Worm (Caenorhabditis elegans) whole organism, L1 larva: ENCODE measurements around the gene shw-1.

Experiments used
- C04F5.9 ChIP-seq: sonication (generic microtip); optimal IDR thresholded peaks from 2 replicates; lab custom pipeline; 2016; ENCODE audit warnings: missing genetic modification characterization, missing compliant biosample characterization
- C16A3.4 ChIP-seq: fragments of 150-350 bp; optimal IDR thresholded peaks from 2 replicates; lab custom pipeline; 2014; ENCODE audit warnings: missing biosample characterization, missing genetic modification characterization
- F16B12.6 ChIP-seq: fragments of 150-350 bp; optimal IDR thresholded peaks from 2 replicates; lab custom pipeline; 2014; ENCODE audit warnings: missing biosample characterization, missing genetic modification characterization
- Y116A8C.19 ChIP-seq: sonication (generic microtip); optimal IDR thresholded peaks from 2 replicates; lab custom pipeline; 2016; ENCODE audit warnings: missing compliant biosample characterization, missing genetic modification characterization, borderline replicate concordance
- alr-1 ChIP-seq: fragments of 200-800 bp; sonication (Bioruptor generic); optimal IDR thresholded peaks from 2 replicates; lab custom pipeline; 2018; ENCODE audit warnings: borderline replicate concordance, mild to moderate bottlenecking, missing genetic modification characterization, missing compliant biosample characterization
- aly-2 ChIP-seq: fragments of 150-350 bp; optimal IDR thresholded peaks from 2 replicates; lab custom pipeline; 2014; ENCODE audit warnings: missing biosample characterization, missing genetic modification characterization
- ama-1 ChIP-seq: fragments of 150-350 bp; optimal IDR thresholded peaks from 2 replicates; lab custom pipeline; 2014
- ceh-63 ChIP-seq: fragments of 200-800 bp; sonication (Bioruptor generic); optimal IDR thresholded peaks from 2 replicates; lab custom pipeline; 2018; ENCODE audit warnings: mild to moderate bottlenecking, missing genetic modification characterization, missing compliant biosample characterization
- ceh-8 ChIP-seq: fragments of 200-800 bp; sonication (Bioruptor generic); optimal IDR thresholded peaks from 2 replicates; lab custom pipeline; 2018; ENCODE audit warnings: mild to moderate bottlenecking, missing genetic modification characterization, moderate library complexity, missing compliant biosample characterization
- ceh-88 ChIP-seq: fragments of 200-800 bp; sonication (Bioruptor generic); IDR thresholded peaks from 2 replicates; pipeline ENCODE4 v1.3.6; 2022; ENCODE audit warnings: missing genetic modification characterization, missing compliant biosample characterization
- dpl-1 ChIP-seq, 3 experiments: fragments of 150-350 bp in 2 of 3; sonication (generic microtip) in 1 of 3; optimal IDR thresholded peaks; 2 replicates each; lab custom pipeline; 2014 to 2017; ENCODE audit warnings: missing biosample characterization in 3 of 3, missing genetic modification characterization in 3 of 3, missing genetic modification reagents in 3 of 3
- efl-1 ChIP-seq, 4 experiments: fragments of 150-350 bp; optimal IDR thresholded peaks in 3 of 4; peaks in 1 of 4; 1 replicate in 1 of 4; 2 replicates in 3 of 4; lab custom pipeline; 2014; ENCODE audit warnings: missing biosample characterization in 2 of 4, missing genetic modification characterization in 2 of 4, missing genetic modification reagents in 2 of 4
- egl-13 ChIP-seq: sonication (generic microtip); optimal IDR thresholded peaks from 2 replicates; lab custom pipeline; 2016; ENCODE audit warnings: missing genotype, missing genetic modification reagents, missing genetic modification characterization, missing compliant biosample characterization
- elt-3 ChIP-seq, 6 experiments: fragments of 150-350 bp in 1 of 6; sonication (generic microtip); optimal IDR thresholded peaks; 2 replicates each; lab custom pipeline; 2017 to 2018; ENCODE audit warnings: missing biosample characterization in 6 of 6, missing genetic modification characterization in 6 of 6, inconsistent platforms in 1 of 6
- ets-5 ChIP-seq: fragments of 200-800 bp; sonication (Bioruptor generic); IDR thresholded peaks from 2 replicates; pipeline ENCODE4 v1.3.6; 2022; ENCODE audit warnings: missing genetic modification characterization, missing compliant biosample characterization
- fkh-10 ChIP-seq: sonication (generic microtip); optimal IDR thresholded peaks from 2 replicates; lab custom pipeline; 2017; ENCODE audit warnings: missing biosample characterization, missing genetic modification reagents, missing genetic modification characterization
- fkh-4 ChIP-seq: sonication (generic microtip); optimal IDR thresholded peaks from 2 replicates; lab custom pipeline; 2016; ENCODE audit warnings: missing compliant biosample characterization, missing genetic modification characterization, borderline replicate concordance
- grh-1 ChIP-seq: fragments of 200-800 bp; sonication (Bioruptor generic); IDR thresholded peaks from 2 replicates; pipeline ENCODE4 v1.3.6; 2022; ENCODE audit warnings: missing genetic modification reagents, missing genetic modification characterization, missing compliant biosample characterization
- hpl-2 ChIP-seq: fragments of 150-350 bp; optimal IDR thresholded peaks from 2 replicates; lab custom pipeline; 2014; ENCODE audit warnings: missing biosample characterization, missing genetic modification reagents, missing genetic modification characterization
- irx-1 ChIP-seq: sonication (generic microtip); optimal IDR thresholded peaks from 2 replicates; lab custom pipeline; 2016; ENCODE audit warnings: missing genetic modification characterization, missing compliant biosample characterization
- lin-13 ChIP-seq: fragments of 150-350 bp; optimal IDR thresholded peaks from 2 replicates; lab custom pipeline; 2014; ENCODE audit warnings: missing biosample characterization, missing genetic modification reagents, missing genetic modification characterization
- lin-14 ChIP-seq: fragments of 200-800 bp; sonication (Bioruptor generic); optimal IDR thresholded peaks from 2 replicates; lab custom pipeline; 2018; ENCODE audit warnings: mild to moderate bottlenecking, missing genetic modification characterization, moderate library complexity, missing compliant biosample characterization
- lsy-2 ChIP-seq, 2 experiments: fragments of 150-350 bp; optimal IDR thresholded peaks; 2 replicates each; lab custom pipeline; 2014; ENCODE audit warnings: missing biosample characterization in 2 of 2, missing genetic modification characterization in 2 of 2
- mdl-1 ChIP-seq, 2 experiments: fragments of 150-350 bp; optimal IDR thresholded peaks; 2 replicates each; lab custom pipeline; 2014 to 2017; ENCODE audit warnings: missing biosample characterization in 2 of 2, missing genetic modification characterization in 2 of 2, inconsistent platforms in 1 of 2
- mef-2 ChIP-seq: fragments of 150-350 bp; optimal IDR thresholded peaks from 2 replicates; lab custom pipeline; 2014; ENCODE audit warnings: missing biosample characterization, missing genetic modification characterization
- nhr-11 ChIP-seq: fragments of 150-350 bp; optimal IDR thresholded peaks from 2 replicates; lab custom pipeline; 2014; ENCODE audit warnings: missing biosample characterization, missing genetic modification characterization
- nhr-12 ChIP-seq: sonication (generic microtip); optimal IDR thresholded peaks from 2 replicates; lab custom pipeline; 2017; ENCODE audit warnings: missing biosample characterization, missing genetic modification characterization
- nhr-19 ChIP-seq: fragments of 200-800 bp; sonication (Bioruptor generic); conservative IDR thresholded peaks from 2 replicates; pipeline ENCODE4 v1.3.6; 2022; ENCODE audit warnings: missing genetic modification characterization, missing compliant biosample characterization
- nhr-28 ChIP-seq: fragments of 150-350 bp; optimal IDR thresholded peaks from 2 replicates; lab custom pipeline; 2014; ENCODE audit warnings: missing biosample characterization, missing genetic modification characterization
- nhr-71 ChIP-seq: sonication (generic microtip); optimal IDR thresholded peaks from 2 replicates; lab custom pipeline; 2016; ENCODE audit warnings: mild to moderate bottlenecking, missing genetic modification characterization, moderate library complexity, missing compliant biosample characterization
- nhr-85 ChIP-seq: sonication (generic microtip); peaks from one replicate; lab custom pipeline; 2016; ENCODE audit warnings: missing genetic modification characterization, inconsistent platforms, missing compliant biosample characterization
- nhr-90 ChIP-seq: sonication (generic microtip); optimal IDR thresholded peaks from 2 replicates; lab custom pipeline; 2016; ENCODE audit warnings: mild to moderate bottlenecking, missing genetic modification characterization, missing compliant biosample characterization; ENCODE audit not compliant: poor library complexity
- pag-3 ChIP-seq: sonication (generic microtip); optimal IDR thresholded peaks from 2 replicates; lab custom pipeline; 2017; ENCODE audit warnings: missing genetic modification characterization, mild to moderate bottlenecking, missing compliant biosample characterization, antibody characterized with exemption, borderline replicate concordance; ENCODE audit not compliant: insufficient read depth
- pqm-1 ChIP-seq: sonication (generic microtip); optimal IDR thresholded peaks from 3 replicates; lab custom pipeline; 2017; ENCODE audit warnings: missing biosample characterization, missing genetic modification characterization
- snpc-4 ChIP-seq: fragments of 150-350 bp; optimal IDR thresholded peaks from 2 replicates; lab custom pipeline; 2014; ENCODE audit warnings: missing biosample characterization, missing genetic modification characterization
- sox-4 ChIP-seq: sonication (generic microtip); optimal IDR thresholded peaks from 2 replicates; lab custom pipeline; 2016; ENCODE audit warnings: missing genetic modification characterization, missing compliant biosample characterization
- sup-37 ChIP-seq: fragments of 200-800 bp; sonication (Bioruptor generic); optimal IDR thresholded peaks from 2 replicates; lab custom pipeline; 2018; ENCODE audit warnings: mild to moderate bottlenecking, missing genetic modification characterization, missing compliant biosample characterization
- swsn-7 ChIP-seq: sonication (generic microtip); optimal IDR thresholded peaks from 2 replicates; lab custom pipeline; 2016; ENCODE audit warnings: missing genetic modification characterization, missing compliant biosample characterization
- tlp-1 ChIP-seq: fragments of 150-350 bp; optimal IDR thresholded peaks from 2 replicates; lab custom pipeline; 2014; ENCODE audit warnings: missing biosample characterization, missing genetic modification characterization
- unc-130 ChIP-seq: fragments of 150-350 bp; optimal IDR thresholded peaks from 2 replicates; lab custom pipeline; 2017; ENCODE audit warnings: missing biosample characterization, missing genetic modification characterization, inconsistent platforms
- unc-30 ChIP-seq: sonication (generic microtip); optimal IDR thresholded peaks from 2 replicates; lab custom pipeline; 2017; ENCODE audit warnings: missing biosample characterization, missing genetic modification characterization
- unc-62 ChIP-seq: fragments of 150-350 bp; optimal IDR thresholded peaks from 2 replicates; lab custom pipeline; 2014; ENCODE audit warnings: missing biosample characterization, missing genetic modification reagents, missing genetic modification characterization
- unc-86 ChIP-seq: sonication (generic microtip); optimal IDR thresholded peaks from 2 replicates; lab custom pipeline; 2016; ENCODE audit warnings: missing genetic modification characterization, missing compliant biosample characterization
- unc-98 ChIP-seq: fragments of 200-800 bp; sonication (Bioruptor generic); IDR thresholded peaks from 2 replicates; pipeline ENCODE4 v1.3.6; 2022; ENCODE audit warnings: missing genetic modification characterization, missing compliant biosample characterization
- vab-15 ChIP-seq: sonication (generic microtip); optimal IDR thresholded peaks from 2 replicates; lab custom pipeline; 2017; ENCODE audit warnings: missing genotype, mild to moderate bottlenecking, missing genetic modification characterization, missing compliant biosample characterization
- xbp-1 ChIP-seq: sonication (generic microtip); optimal IDR thresholded peaks from 2 replicates; lab custom pipeline; 2016; ENCODE audit warnings: missing genetic modification characterization, missing compliant biosample characterization
- ztf-11 ChIP-seq, 2 experiments: sonication (generic microtip); optimal IDR thresholded peaks; 2 replicates each; lab custom pipeline; 2016 to 2017; ENCODE audit warnings: missing genetic modification characterization in 2 of 2, missing biosample characterization in 1 of 2, missing compliant biosample characterization in 1 of 2

shw-1 gene

DNA sequence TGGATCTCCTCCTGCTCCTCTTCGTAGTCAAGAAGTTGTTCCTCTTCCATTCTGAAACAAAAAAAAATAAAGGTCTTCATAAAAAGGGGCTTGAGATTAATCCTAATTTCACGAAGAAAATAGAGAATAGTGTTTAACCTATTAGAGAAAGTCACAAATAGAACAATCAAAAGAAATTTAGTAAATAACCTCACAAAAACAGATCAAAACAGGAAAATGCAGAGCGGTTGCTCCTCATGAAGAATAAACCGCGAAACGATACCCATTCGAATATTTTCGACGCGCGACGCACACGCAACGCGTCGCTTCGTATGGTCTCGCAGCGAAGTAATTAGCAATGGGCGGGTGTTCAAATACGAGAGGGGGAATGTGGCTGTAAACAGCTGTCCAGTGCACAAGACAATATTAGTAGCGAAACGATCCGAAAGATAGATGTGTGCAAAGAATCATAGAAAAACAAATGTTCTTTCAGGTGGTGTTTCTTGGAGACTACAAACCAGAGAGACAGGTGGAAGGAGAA is 7.6 kb upstream of the shw-1 start, which contains the start of gene hel-1 (continued):
- TF ChIP-seq ets-5 (GFP tag; lab: Robert Waterston, UW) (no peak), irx-1 (tag; lab: Kevin White, UChicago) (peak; percentile 39), elt-3 (tag; optimal IDR thresholded peaks at IDR 0.05; lab: Kevin White, UChicago) (peak in 3 of 6 experiments; percentile 25 to 63 (median 47)), ama-1 (lab: Kevin White, UChicago) (peak; percentile 8), nhr-90 (tag; lab: Kevin White, UChicago) (peak; percentile 52), C16A3.4 (peak; percentile 84), fkh-10 (GFP tag; lab: Kevin White, UChicago) (peak; percentile 2), lin-14 (GFP tag; lab: Kevin White, UChicago) (peak; percentile 87), unc-98 (no peak), nhr-12 (tag; lab: Kevin White, UChicago) (no peak), hpl-2 (no peak), F16B12.6 (tag; lab: Kevin White, UChicago) (peak; percentile 63), fkh-4 (tag; lab: Kevin White, UChicago) (peak; percentile 18), grh-1 (GFP tag; lab: Robert Waterston, UW) (peak; percentile 55; the same call in 1 of the 2 replicates), sup-37 (no peak), ceh-88 (GFP tag; lab: Robert Waterston, UW) (no peak), ztf-11 (tag; optimal IDR thresholded peaks at IDR 0.05; lab: Kevin White, UChicago) (peak in 1 of 2 experiments; percentile 47), xbp-1 (peak; percentile 83), nhr-28 (tag; lab: Kevin White, UChicago) (no peak), nhr-19 (peak; percentile 84), pqm-1 (tag; lab: Kevin White, UChicago) (no peak), pag-3 (tag; lab: Kevin White, UChicago) (no peak), unc-130 (peak; percentile 65), snpc-4 (tag; lab: Kevin White, UChicago) (no peak), mef-2 (tag; lab: Kevin White, UChicago) (no peak), unc-62 (GFP tag; lab: Kevin White, UChicago) (no peak), nhr-85 (tag; lab: Kevin White, UChicago) (peak; percentile 82), unc-30 (tag; lab: Kevin White, UChicago) (no peak), lsy-2 (tag; optimal IDR thresholded peaks at IDR 0.05; lab: Kevin White, UChicago) (peak; percentile 86 to 95), vab-15 (peak; percentile 100), sox-4 (tag; lab: Kevin White, UChicago) (no peak), lin-13 (peak; percentile 89), mdl-1 (tag; optimal IDR thresholded peaks at IDR 0.05; lab: Kevin White, UChicago) (peak in 1 of 2 experiments; percentile 81), nhr-71 (peak; percentile 91), dpl-1 (GFP tag; optimal IDR thresholded peaks at IDR 0.05; lab: Kevin White, UChicago) (peak; percentile 93 to 95 (median 93)), alr-1 (tag; lab: Kevin White, UChicago) (no peak), tlp-1 (no peak), ceh-8 (GFP tag; lab: Kevin White, UChicago) (peak; percentile 40), unc-86 (peak; percentile 55), swsn-7 (peak; percentile 80), nhr-11 (tag; lab: Kevin White, UChicago) (peak; percentile 57), aly-2 (tag; lab: Kevin White, UChicago) (peak; percentile 52), efl-1 (optimal IDR thresholded peaks at IDR 0.05; lab: Kevin White, UChicago) (peak; percentile 86 to 95), efl-1 (GFP tag; optimal IDR thresholded peaks at IDR 0.05 in 1 of 2; lab: Kevin White, UChicago) (peak; percentile 94 to 99), Y116A8C.19 (no peak), C04F5.9 (tag; lab: Kevin White, UChicago) (peak; percentile 64), egl-13 (tag; lab: Kevin White, UChicago) (peak; percentile 2), ceh-63 (GFP tag; lab: Kevin White, UChicago) (no peak)
- TF ChIP-seq, all 84 proteins: peak for 54
